Fruit fly (Drosophila melanogaster): ENCODE measurements around the gene CG43448.

The CG43448 gene

dm6 chr3R:30263708-30264107, 26.2 kb upstream of the CG43448 start (continued):
- TF ChIP-seq CG34406 (GFP tag; optimal IDR thresholded peaks at IDR 0.05) (peak; percentile 38), spab (GFP tag; optimal IDR thresholded peaks at IDR 0.05) (peak; percentile 61), dac (GFP tag; optimal IDR thresholded peaks at IDR 0.05) (peak; percentile 5), esn (GFP tag; optimal IDR thresholded peaks at IDR 0.05) (peak; percentile 56), CG1621 (tag; optimal IDR thresholded peaks at IDR 0.05) (peak; percentile 70), Sox15 (GFP tag; optimal IDR thresholded peaks at IDR 0.05) (no peak), OdsH (GFP tag; optimal IDR thresholded peaks at IDR 0.05) (peak; percentile 60), Hr39 (GFP tag; optimal IDR thresholded peaks at IDR 0.05) (no peak), Lpt (GFP tag; optimal IDR thresholded peaks at IDR 0.05) (no peak), Ets96B (tag; optimal IDR thresholded peaks at IDR 0.05) (peak; percentile 79), CG10669 (GFP tag; optimal IDR thresholded peaks at IDR 0.05) (peak; percentile 41), fkh (GFP tag; optimal IDR thresholded peaks at IDR 0.05) (no peak), Eip75B (GFP tag; optimal IDR thresholded peaks at IDR 0.05) (peak; percentile 77), pdm3 (GFP tag; optimal IDR thresholded peaks at IDR 0.05) (peak; percentile 49), Gug (GFP tag; IDR thresholded peaks at IDR 0.05) (peak; percentile 49; the same call in 1 of the 2 replicates), salr (GFP tag; optimal IDR thresholded peaks at IDR 0.05) (peak in 1 of 2 experiments; percentile 56), fd59A (GFP tag; optimal IDR thresholded peaks at IDR 0.05) (peak; percentile 48), Hr38 (GFP tag; optimal IDR thresholded peaks at IDR 0.05) (no peak)

dm6 chr3R:30261838-30262237, 24.3 kb upstream of the CG43448 start:
- TF ChIP-seq CG31627 (GFP tag; optimal IDR thresholded peaks at IDR 0.05) (peak; percentile 88), acj6 (GFP tag; optimal IDR thresholded peaks at IDR 0.05) (peak; percentile 95), CG3032 (tag; optimal IDR thresholded peaks at IDR 0.05) (peak; percentile 98), CG11294 (GFP tag; IDR thresholded peaks at IDR 0.05) (peak; percentile 40; the same call in 1 of the 2 replicates), fd85E (GFP tag; optimal IDR thresholded peaks at IDR 0.05) (peak; percentile 74), fkh (GFP tag; optimal IDR thresholded peaks at IDR 0.05) (no peak), esn (GFP tag; optimal IDR thresholded peaks at IDR 0.05) (peak; percentile 93), CG3919 (GFP tag; optimal IDR thresholded peaks at IDR 0.05) (peak; percentile 96), Eip75B (GFP tag; optimal IDR thresholded peaks at IDR 0.05) (peak; percentile 94), spab (GFP tag; optimal IDR thresholded peaks at IDR 0.05) (peak; percentile 98), CG32006 (GFP tag; optimal IDR thresholded peaks at IDR 0.05) (peak; percentile 76), Ets96B (tag; optimal IDR thresholded peaks at IDR 0.05) (peak; percentile 99), CG10669 (GFP tag; optimal IDR thresholded peaks at IDR 0.05) (peak; percentile 96), CG16779 (tag; optimal IDR thresholded peaks at IDR 0.05) (peak; percentile 90), Eip78C (GFP tag) (peak; percentile 96), CG8319 (GFP tag; optimal IDR thresholded peaks at IDR 0.05) (peak; percentile 85), Hr38 (GFP tag; optimal IDR thresholded peaks at IDR 0.05) (no peak), CG15336 (GFP tag; IDR thresholded peaks at IDR 0.05) (peak; percentile 78), CG10631 (GFP tag; optimal IDR thresholded peaks at IDR 0.05) (peak; percentile 97), Lpt (GFP tag; optimal IDR thresholded peaks at IDR 0.05) (peak; percentile 86), Gug (GFP tag; IDR thresholded peaks at IDR 0.05) (peak; percentile 79), CG11902 (GFP tag; optimal IDR thresholded peaks at IDR 0.05) (peak; percentile 83), vri (GFP tag; optimal IDR thresholded peaks at IDR 0.05) (peak; percentile 91), CG8632 (GFP tag; optimal IDR thresholded peaks at IDR 0.05) (peak; percentile 95), pdm3 (GFP tag; optimal IDR thresholded peaks at IDR 0.05) (peak; percentile 90), CG6163 (GFP tag; IDR thresholded peaks at IDR 0.05) (peak; percentile 96), net (GFP tag; optimal IDR thresholded peaks at IDR 0.05) (peak; percentile 92), CG6808 (GFP tag; optimal IDR thresholded peaks at IDR 0.05) (peak; percentile 98), eg (GFP tag; IDR thresholded peaks at IDR 0.05) (peak; percentile 72; the same call in 2 of the 3 replicates), Eip93F (GFP tag; optimal IDR thresholded peaks at IDR 0.05) (peak; percentile 79), CG6276 (GFP tag; optimal IDR thresholded peaks at IDR 0.05) (peak; percentile 11), Sox14 (GFP tag; optimal IDR thresholded peaks at IDR 0.05) (peak; percentile 94), Sox102F (GFP tag; optimal IDR thresholded peaks at IDR 0.05) (peak; percentile 91), Ets21C (GFP tag; optimal IDR thresholded peaks at IDR 0.05) (peak; percentile 84), cyc (GFP tag; optimal IDR thresholded peaks at IDR 0.05) (peak; percentile 89), CG1621 (tag; optimal IDR thresholded peaks at IDR 0.05) (peak; percentile 96), CG6854 (GFP tag; optimal IDR thresholded peaks at IDR 0.05) (peak; percentile 87), dac (GFP tag; optimal IDR thresholded peaks at IDR 0.05) (no peak), topi (GFP tag; optimal IDR thresholded peaks at IDR 0.05) (peak; percentile 91), fd59A (GFP tag; optimal IDR thresholded peaks at IDR 0.05) (peak; percentile 98), achi (GFP tag; optimal IDR thresholded peaks at IDR 0.05) (peak; percentile 96), OdsH (GFP tag; optimal IDR thresholded peaks at IDR 0.05) (peak; percentile 93), Hr4 (GFP tag; optimal IDR thresholded peaks at IDR 0.05) (peak; percentile 65), CG6792 (GFP tag; optimal IDR thresholded peaks at IDR 0.05) (peak; percentile 94)
